Worm (Caenorhabditis elegans) whole organism, young adult: ENCODE data around the gene F55C9.3.

Experiments used
- F57A8.1 ChIP-seq: fragments of 200-800 bp; sonication (Bioruptor generic); optimal IDR thresholded peaks from 2 replicates; lab custom pipeline; 2018; ENCODE audit warnings: mild to moderate bottlenecking, missing genetic modification characterization, moderate library complexity, missing compliant biosample characterization
- Y95B8A.8 ChIP-seq: fragments of 200-800 bp; sonication (Bioruptor generic); IDR thresholded peaks from 2 replicates; pipeline ENCODE4 v1.3.6; 2022; ENCODE audit warnings: missing genetic modification reagents, missing genetic modification characterization, missing compliant biosample characterization
- gei-17 ChIP-seq: fragments of 200-800 bp; sonication (Bioruptor generic); optimal IDR thresholded peaks from 2 replicates; lab custom pipeline; 2018; ENCODE audit warnings: mild to moderate bottlenecking, missing genetic modification characterization, missing compliant biosample characterization
- madf-8 ChIP-seq: fragments of 200-800 bp; sonication (Bioruptor generic); conservative IDR thresholded peaks from 2 replicates; pipeline ENCODE4 v1.3.6; 2022; ENCODE audit warnings: missing genetic modification reagents, missing genetic modification characterization, missing compliant biosample characterization
- nhr-27 ChIP-seq: fragments of 200-800 bp; sonication (Bioruptor generic); optimal IDR thresholded peaks from 2 replicates; lab custom pipeline; 2018; ENCODE audit warnings: mild to moderate bottlenecking, missing genetic modification characterization, moderate library complexity, missing compliant biosample characterization
- tbx-9 ChIP-seq: sonication (generic microtip); optimal IDR thresholded peaks from 2 replicates; lab custom pipeline; 2016; ENCODE audit warnings: borderline replicate concordance, missing genetic modification characterization, inconsistent platforms, missing compliant biosample characterization
- unc-62 ChIP-seq: fragments of 150-350 bp; optimal IDR thresholded peaks from 2 replicates; lab custom pipeline; 2014; ENCODE audit warnings: missing biosample characterization, missing genetic modification reagents, missing genetic modification characterization

DNA sequence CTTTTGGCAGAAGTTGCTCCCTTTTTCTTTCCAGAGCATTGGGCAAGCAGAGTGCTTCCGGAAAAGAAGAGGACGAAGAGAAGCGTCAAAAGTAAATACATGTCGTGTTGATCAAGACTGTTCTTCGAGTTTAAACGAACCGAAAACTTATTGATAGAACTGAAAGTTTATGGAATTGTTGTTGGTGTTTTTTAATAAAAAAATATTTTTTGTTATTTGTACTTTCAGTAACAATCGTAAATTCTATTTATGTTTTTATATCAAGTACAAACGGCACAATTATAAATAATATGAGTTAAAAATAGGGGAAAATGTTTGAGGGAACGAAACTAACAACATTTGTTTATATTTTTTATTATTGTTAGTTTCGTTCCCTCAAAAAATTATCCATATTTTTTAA is 30.3 kb downstream of the F55C9.3 start, which contains the start of gene F21D9.3:
- TF ChIP-seq tbx-9 (no peak), Y95B8A.8 (no peak), gei-17 (no peak), unc-62 (GFP tag; lab: Kevin White, UChicago) (no peak), F57A8.1 (GFP tag; lab: Kevin White, UChicago) (no peak), madf-8 (GFP tag; lab: Robert Waterston, UW) (no peak), nhr-27 (tag; lab: Kevin White, UChicago) (no peak)
